Worm (Caenorhabditis elegans) whole organism, late embryonic: Measurements from ENCODE around the gene pacs-1.
A peak's percentile ranks its signal among the peaks of the same experiment; 100 is the strongest.

Source experiments
- C08G9.2 ChIP-seq: sonication (generic microtip); optimal IDR thresholded peaks from 2 replicates; lab custom pipeline; 2016; ENCODE audit warnings: mild to moderate bottlenecking, missing genetic modification characterization, moderate library complexity, missing compliant biosample characterization
- C38D4.7 ChIP-seq: fragments of 200-800 bp; sonication (Bioruptor generic); optimal IDR thresholded peaks from 2 replicates; lab custom pipeline; 2018; ENCODE audit warnings: mild to moderate bottlenecking, missing genetic modification characterization, moderate library complexity, missing compliant biosample characterization
- F13H6.1 ChIP-seq: sonication (generic microtip); optimal IDR thresholded peaks from 2 replicates; lab custom pipeline; 2016; ENCODE audit warnings: missing genetic modification characterization, missing compliant biosample characterization
- K02D7.2 ChIP-seq: sonication (generic microtip); optimal IDR thresholded peaks from 2 replicates; lab custom pipeline; 2017; ENCODE audit warnings: mild to moderate bottlenecking, missing genetic modification characterization, missing compliant biosample characterization
- Y22D7AL.16 ChIP-seq: sonication (generic microtip); optimal IDR thresholded peaks from 2 replicates; lab custom pipeline; 2016; ENCODE audit warnings: missing genetic modification characterization, missing compliant biosample characterization
- ama-1 ChIP-seq: fragments of 150-350 bp; optimal IDR thresholded peaks from 2 replicates; lab custom pipeline; 2014
- ceh-14 ChIP-seq: sonication (generic microtip); optimal IDR thresholded peaks from 2 replicates; lab custom pipeline; 2016; ENCODE audit warnings: missing genotype, missing genetic modification characterization, missing compliant biosample characterization
- ceh-18 ChIP-seq: sonication (generic microtip); optimal IDR thresholded peaks from 2 replicates; lab custom pipeline; 2016; ENCODE audit warnings: missing genetic modification characterization, missing compliant biosample characterization
- ceh-19 ChIP-seq: fragments of 200-800 bp; sonication (Bioruptor generic); optimal IDR thresholded peaks from 2 replicates; lab custom pipeline; 2018; ENCODE audit warnings: mild to moderate bottlenecking, missing genetic modification characterization, missing compliant biosample characterization
- ceh-24 ChIP-seq: sonication (generic microtip); optimal IDR thresholded peaks from 2 replicates; lab custom pipeline; 2016; ENCODE audit warnings: mild to moderate bottlenecking, missing genetic modification characterization, missing compliant biosample characterization
- ceh-30 ChIP-seq: fragments of 150-350 bp; optimal IDR thresholded peaks from 2 replicates; lab custom pipeline; 2014; ENCODE audit warnings: missing biosample characterization, missing genetic modification characterization
- ceh-31 ChIP-seq: sonication (generic microtip); optimal IDR thresholded peaks from 2 replicates; lab custom pipeline; 2016; ENCODE audit warnings: missing genetic modification characterization, missing compliant biosample characterization
- ceh-34 ChIP-seq: sonication (generic microtip); optimal IDR thresholded peaks from 2 replicates; lab custom pipeline; 2016; ENCODE audit warnings: mild to moderate bottlenecking, missing genetic modification characterization, missing compliant biosample characterization
- ceh-45 ChIP-seq: fragments of 200-800 bp; sonication (Bioruptor generic); IDR thresholded peaks from 2 replicates; pipeline ENCODE4 v1.3.6; 2022; ENCODE audit warnings: missing genetic modification reagents, missing genetic modification characterization, missing compliant biosample characterization
- ceh-9 ChIP-seq: sonication (generic microtip); optimal IDR thresholded peaks from 2 replicates; lab custom pipeline; 2016; ENCODE audit warnings: mild to moderate bottlenecking, missing genetic modification characterization, inconsistent platforms, missing compliant biosample characterization
- dve-1 ChIP-seq: sonication (generic microtip); optimal IDR thresholded peaks from 2 replicates; lab custom pipeline; 2017; ENCODE audit warnings: antibody characterized with exemption, mild to moderate bottlenecking, missing genetic modification characterization, missing compliant biosample characterization
- elt-2 ChIP-seq: sonication (generic microtip); optimal IDR thresholded peaks from 2 replicates; lab custom pipeline; 2016; ENCODE audit warnings: missing genetic modification reagents, missing genetic modification characterization, missing compliant biosample characterization
- ets-4 ChIP-seq: sonication (generic microtip); optimal IDR thresholded peaks from 2 replicates; lab custom pipeline; 2016; ENCODE audit warnings: missing genetic modification characterization, missing compliant biosample characterization
- eyg-1 ChIP-seq: sonication (generic microtip); optimal IDR thresholded peaks from 2 replicates; lab custom pipeline; 2016; ENCODE audit warnings: missing genotype, missing genetic modification characterization, missing compliant biosample characterization
- fax-1 ChIP-seq: sonication (generic microtip); optimal IDR thresholded peaks from 2 replicates; lab custom pipeline; 2016; ENCODE audit warnings: missing genotype, missing genetic modification characterization, missing compliant biosample characterization
- fkh-6 ChIP-seq: sonication (generic microtip); optimal IDR thresholded peaks from 2 replicates; lab custom pipeline; 2016; ENCODE audit warnings: missing genetic modification characterization, missing compliant biosample characterization
- hlh-13 ChIP-seq: fragments of 200-800 bp; sonication (Bioruptor generic); optimal IDR thresholded peaks from 2 replicates; lab custom pipeline; 2018; ENCODE audit warnings: mild to moderate bottlenecking, missing genetic modification characterization, missing compliant biosample characterization
- hlh-15 ChIP-seq: sonication (generic microtip); optimal IDR thresholded peaks from 2 replicates; lab custom pipeline; 2016; ENCODE audit warnings: missing genetic modification characterization, missing compliant biosample characterization
- hlh-6 ChIP-seq: sonication (generic microtip); optimal IDR thresholded peaks from 2 replicates; lab custom pipeline; 2016; ENCODE audit warnings: missing genotype, missing genetic modification characterization, missing compliant biosample characterization
- madf-2 ChIP-seq: sonication (generic microtip); optimal IDR thresholded peaks from 2 replicates; lab custom pipeline; 2017; ENCODE audit warnings: missing genetic modification characterization, missing compliant biosample characterization
- mec-3 ChIP-seq: sonication (generic microtip); optimal IDR thresholded peaks from 2 replicates; lab custom pipeline; 2016; ENCODE audit warnings: borderline replicate concordance, missing genetic modification characterization, missing compliant biosample characterization
- nfya-1 ChIP-seq: sonication (generic microtip); optimal IDR thresholded peaks from 2 replicates; lab custom pipeline; 2017; ENCODE audit warnings: missing genetic modification characterization, mild to moderate bottlenecking, missing compliant biosample characterization, antibody characterized with exemption, moderate library complexity
- nhr-11 ChIP-seq: fragments of 150-350 bp; optimal IDR thresholded peaks from 2 replicates; lab custom pipeline; 2014; ENCODE audit warnings: missing biosample characterization, missing genetic modification characterization
- npax-4 ChIP-seq: sonication (generic microtip); optimal IDR thresholded peaks from 2 replicates; lab custom pipeline; 2016; ENCODE audit warnings: missing genetic modification characterization, missing compliant biosample characterization
- odd-2 ChIP-seq: sonication (generic microtip); optimal IDR thresholded peaks from 2 replicates; lab custom pipeline; 2017; ENCODE audit warnings: antibody characterized with exemption, mild to moderate bottlenecking, missing genetic modification characterization, missing compliant biosample characterization
- pat-9 ChIP-seq: fragments of 200-800 bp; sonication (Bioruptor generic); optimal IDR thresholded peaks from 2 replicates; lab custom pipeline; 2018; ENCODE audit warnings: mild to moderate bottlenecking, missing genetic modification characterization, moderate library complexity, missing compliant biosample characterization
- pax-1 ChIP-seq: fragments of 150-350 bp; optimal IDR thresholded peaks from 2 replicates; lab custom pipeline; 2014; ENCODE audit warnings: missing biosample characterization, missing genetic modification characterization
- pha-2 ChIP-seq: sonication (generic microtip); optimal IDR thresholded peaks from 2 replicates; lab custom pipeline; 2017; ENCODE audit warnings: mild to moderate bottlenecking, missing genetic modification characterization, missing compliant biosample characterization
- pha-4 ChIP-seq: fragments of 150-350 bp; optimal IDR thresholded peaks from 2 replicates; lab custom pipeline; 2018; ENCODE audit warnings: missing biosample characterization, missing genetic modification reagents, missing genetic modification characterization
- pqm-1 ChIP-seq: sonication (generic microtip); optimal IDR thresholded peaks from 2 replicates; lab custom pipeline; 2016; ENCODE audit warnings: missing genetic modification characterization, missing compliant biosample characterization
- ref-2 ChIP-seq: sonication (generic microtip); optimal IDR thresholded peaks from 2 replicates; lab custom pipeline; 2016; ENCODE audit warnings: missing genetic modification characterization, missing compliant biosample characterization
- rnt-1 ChIP-seq: sonication (generic microtip); optimal IDR thresholded peaks from 2 replicates; lab custom pipeline; 2016; ENCODE audit warnings: missing genetic modification characterization, missing compliant biosample characterization
- sdc-2 ChIP-seq: sonication (generic microtip); optimal IDR thresholded peaks from 2 replicates; lab custom pipeline; 2016; ENCODE audit warnings: missing genotype, missing genetic modification characterization, missing compliant biosample characterization
- syd-9 ChIP-seq: sonication (generic microtip); optimal IDR thresholded peaks from 2 replicates; lab custom pipeline; 2016; ENCODE audit warnings: mild to moderate bottlenecking, missing genetic modification characterization, moderate library complexity, missing compliant biosample characterization
- tbx-2 ChIP-seq: sonication (generic microtip); optimal IDR thresholded peaks from 2 replicates; lab custom pipeline; 2016; ENCODE audit warnings: missing genetic modification characterization, missing compliant biosample characterization
- tbx-7 ChIP-seq: sonication (generic microtip); optimal IDR thresholded peaks from 2 replicates; lab custom pipeline; 2016; ENCODE audit warnings: missing genotype, missing genetic modification characterization, missing compliant biosample characterization
- ttx-3 ChIP-seq: sonication (generic microtip); optimal IDR thresholded peaks from 2 replicates; lab custom pipeline; 2016; ENCODE audit warnings: missing genetic modification reagents, missing genetic modification characterization, missing compliant biosample characterization
- unc-3 ChIP-seq, 2 experiments: fragments of 200-800 bp in 1 of 2; sonication (Bioruptor generic) in 1 of 2; sonication (generic microtip) in 1 of 2; conservative IDR thresholded peaks in 1 of 2; optimal IDR thresholded peaks in 1 of 2; 2 replicates each; pipeline versions ENCODE4 v1.3.6 to Lab custom; 2016 to 2022; ENCODE audit warnings: missing compliant biosample characterization in 2 of 2, missing genetic modification characterization in 2 of 2, missing genetic modification reagents in 1 of 2
- unc-42 ChIP-seq: sonication (generic microtip); optimal IDR thresholded peaks from 2 replicates; lab custom pipeline; 2016; ENCODE audit warnings: missing genotype, missing genetic modification characterization, missing compliant biosample characterization
- unc-55 ChIP-seq: sonication (generic microtip); optimal IDR thresholded peaks from 2 replicates; lab custom pipeline; 2017; ENCODE audit warnings: missing biosample characterization, missing genetic modification reagents, missing genetic modification characterization
- zip-5 ChIP-seq: sonication (generic microtip); optimal IDR thresholded peaks from 2 replicates; lab custom pipeline; 2016; ENCODE audit warnings: missing genetic modification characterization, missing compliant biosample characterization
- ztf-16 ChIP-seq: sonication (generic microtip); optimal IDR thresholded peaks from 2 replicates; lab custom pipeline; 2017; ENCODE audit warnings: missing genetic modification characterization, missing compliant biosample characterization

The pacs-1 gene

DNA sequence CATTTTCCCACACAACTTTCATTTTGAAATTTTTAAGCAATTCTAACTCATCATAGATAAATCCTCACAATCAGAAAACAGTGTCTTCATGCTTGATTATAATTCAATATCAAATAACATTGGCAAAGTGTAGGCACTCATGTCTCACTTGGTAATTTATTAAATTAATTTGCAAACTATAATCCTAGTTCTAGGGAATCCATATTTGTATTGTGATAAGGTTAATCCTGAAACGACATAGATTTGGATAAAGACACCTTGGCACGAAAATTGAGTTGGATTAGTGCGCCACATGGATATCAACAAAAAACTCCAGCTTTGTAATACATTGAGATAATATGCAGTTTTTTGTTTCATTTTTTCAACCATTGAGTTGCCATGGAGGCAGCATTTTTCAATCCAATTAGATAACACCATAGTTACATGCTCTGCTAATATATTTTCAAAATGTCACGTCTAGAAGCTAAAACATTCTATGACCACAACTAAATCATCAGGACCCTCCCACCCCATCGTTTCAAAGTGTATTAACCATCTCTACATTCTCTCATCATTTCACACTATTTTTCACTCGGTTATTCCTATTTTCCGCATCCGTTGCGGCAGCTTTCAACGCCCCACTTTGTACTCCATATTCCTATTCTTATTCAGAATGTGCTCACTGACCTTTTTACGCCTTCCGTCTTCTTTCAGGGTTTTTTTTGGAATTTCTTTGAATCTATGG, 33.2 kb downstream of the pacs-1 start:
- TF ChIP-seq unc-42 (tag; lab: Kevin White, UChicago) (peak; percentile 64), ttx-3 (no peak), hlh-13 (no peak), hlh-15 (tag; lab: Kevin White, UChicago) (no peak), nhr-11 (no peak)
- TF ChIP-seq, all 69 proteins: peak for 1

DNA sequence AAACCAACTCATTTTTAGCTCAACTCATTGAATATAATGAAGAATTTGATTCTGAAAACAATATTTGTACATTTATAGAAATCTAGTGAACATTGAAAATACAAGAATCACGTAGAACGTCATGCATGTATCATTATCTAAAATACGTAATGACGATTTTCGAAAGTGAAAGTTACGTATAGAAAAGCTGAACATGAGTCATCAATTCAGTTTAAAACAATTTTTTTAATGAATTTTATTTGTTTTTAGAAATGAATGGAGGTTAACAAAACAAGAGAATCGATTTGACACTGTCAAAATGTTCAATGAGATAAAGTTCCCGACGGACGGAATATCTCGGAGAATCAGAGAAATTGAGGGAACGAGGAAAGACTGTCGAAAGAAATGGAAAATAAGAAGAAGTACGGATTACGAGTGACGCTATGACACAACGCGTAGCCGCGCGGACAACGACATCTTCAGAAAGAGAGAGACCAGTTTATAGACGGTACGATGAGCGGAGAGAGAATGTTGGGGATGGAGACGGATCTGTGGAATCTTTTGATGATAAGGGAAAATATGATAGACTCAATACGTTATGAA, 35.3 kb downstream of the pacs-1 start, which contains the start of gene ptr-1:
TSS of gene ptr-1 (minus strand) at position 51 of the 582 bp plus-strand sequence.
- no peak for TF ChIP-seq ceh-9 (tag; lab: Kevin White, UChicago)
- no peak for TF ChIP-seq ceh-18 (tag; lab: Kevin White, UChicago)
- no peak for TF ChIP-seq nfya-1

DNA sequence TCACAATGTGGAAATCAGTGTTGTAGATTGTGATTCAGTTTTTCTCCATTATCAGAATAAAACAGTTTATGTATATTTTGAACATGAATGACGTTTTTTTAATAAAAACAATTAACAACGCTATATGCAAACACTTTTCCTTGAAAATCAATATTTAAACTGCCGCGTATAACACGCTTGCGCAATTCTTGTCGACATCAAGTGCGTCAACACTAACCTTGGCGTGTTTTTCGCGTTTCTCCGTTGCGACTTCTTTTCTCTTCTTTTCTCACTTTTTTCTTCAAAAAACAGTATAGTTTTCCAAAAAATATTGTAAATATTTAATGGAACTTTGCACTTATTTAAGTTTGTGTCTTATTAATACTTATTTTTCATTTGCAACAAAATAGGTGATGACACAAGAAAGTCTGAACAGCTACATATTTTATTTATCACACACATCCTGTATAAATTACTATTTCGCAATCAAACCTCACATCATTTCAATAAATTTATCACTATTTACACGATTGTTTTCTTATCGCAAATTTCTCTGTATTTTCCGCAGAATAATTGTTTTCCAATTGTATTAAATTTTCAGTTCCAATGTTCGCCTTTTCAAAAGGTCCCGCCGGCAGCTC, 41.7 kb downstream of the pacs-1 start, which contains the start of gene spas-1:
TSS of gene spas-1 (plus strand) at position 572 of the 620 bp plus-strand sequence.
- peak; percentile 3 for TF ChIP-seq C08G9.2 (tag; lab: Kevin White, UChicago)
- no peak for TF ChIP-seq pha-4
- peak; percentile 42 for TF ChIP-seq fkh-6 (tag; lab: Kevin White, UChicago)
- peak; percentile 53 for TF ChIP-seq ceh-19 (GFP tag; lab: Kevin White, UChicago)
- no peak for TF ChIP-seq K02D7.2
- TF ChIP-seq Y22D7AL.16 (tag; lab: Kevin White, UChicago): no peak
- no peak for TF ChIP-seq ama-1 (lab: Kevin White, UChicago)
- TF ChIP-seq npax-4: peak; percentile 10
- peak; percentile 18 for TF ChIP-seq C38D4.7 (GFP tag; lab: Kevin White, UChicago)
- TF ChIP-seq pax-1: no peak
- peak; percentile 41 for TF ChIP-seq sdc-2
- no peak for TF ChIP-seq odd-2 (tag; lab: Kevin White, UChicago)
- no peak for TF ChIP-seq fax-1 (tag; lab: Kevin White, UChicago)
- TF ChIP-seq pqm-1 (tag; lab: Kevin White, UChicago): no peak
- peak; percentile 75 for TF ChIP-seq tbx-2 (tag; lab: Kevin White, UChicago)
- TF ChIP-seq ceh-31: no peak
- no peak for TF ChIP-seq unc-3 (GFP tag; conservative IDR thresholded peaks at IDR 0.05; lab: Robert Waterston, UW)
- TF ChIP-seq unc-3 (tag; optimal IDR thresholded peaks at IDR 0.05; lab: Kevin White, UChicago): peak; percentile 52
- TF ChIP-seq rnt-1: peak; percentile 41
- no peak for TF ChIP-seq unc-55 (GFP tag; lab: Kevin White, UChicago)
- TF ChIP-seq ceh-24 (tag; lab: Kevin White, UChicago): no peak
- peak; percentile 39 for TF ChIP-seq ceh-30
- TF ChIP-seq hlh-6 (tag; lab: Kevin White, UChicago): no peak
- no peak for TF ChIP-seq ets-4 (tag; lab: Kevin White, UChicago)
- no peak for TF ChIP-seq hlh-13
- no peak for TF ChIP-seq ceh-45 (GFP tag; lab: Robert Waterston, UW)
- TF ChIP-seq dve-1 (tag; lab: Kevin White, UChicago): peak; percentile 51
- TF ChIP-seq elt-2 (tag; lab: Kevin White, UChicago): peak; percentile 79
- no peak for TF ChIP-seq pha-2 (tag; lab: Kevin White, UChicago)
- TF ChIP-seq zip-5 (tag; lab: Kevin White, UChicago): peak; percentile 7
- TF ChIP-seq ceh-14 (tag; lab: Kevin White, UChicago): peak; percentile 55
- peak; percentile 22 for TF ChIP-seq F13H6.1 (tag; lab: Kevin White, UChicago)
- no peak for TF ChIP-seq mec-3
- no peak for TF ChIP-seq unc-42 (tag; lab: Kevin White, UChicago)
- no peak for TF ChIP-seq ref-2 (tag; lab: Kevin White, UChicago)
- no peak for TF ChIP-seq tbx-7 (tag; lab: Kevin White, UChicago)
- TF ChIP-seq pat-9: peak; percentile 60
- TF ChIP-seq ceh-34: peak; percentile 82
- TF ChIP-seq madf-2 (tag; lab: Kevin White, UChicago): peak; percentile 8
- TF ChIP-seq ztf-16: no peak
- TF ChIP-seq syd-9 (tag; lab: Kevin White, UChicago): peak; percentile 52
- peak; percentile 13 for TF ChIP-seq eyg-1 (tag; lab: Kevin White, UChicago)
